Fruit fly (Drosophila melanogaster) whole organism, embryonic: ENCODE measurements around the gene CG17191.

ENCODE experiments used
- Aef1 ChIP-seq: fragments of 200-800 bp; sonication (Bioruptor generic); IDR thresholded peaks from 3 replicates; pipeline ENCODE4 v1.3.6; 2022; ENCODE audit warnings: missing biosample characterization, missing genetic modification characterization
- Antp ChIP-seq: fragments of 200-800 bp; sonication (Bioruptor generic); optimal IDR thresholded peaks from 3 replicates; lab custom pipeline; 2016; ENCODE audit warnings: missing biosample characterization, missing genetic modification characterization
- Bgb ChIP-seq: fragments of 200-800 bp; sonication (Bioruptor generic); IDR thresholded peaks from 2 replicates; pipeline ENCODE4 v1.3.6; 2022; ENCODE audit warnings: missing biosample characterization, missing genetic modification characterization; ENCODE audit not compliant: partially characterized antibody
- CG1024 ChIP-seq: fragments of 200-800 bp; sonication (Bioruptor generic); IDR thresholded peaks from 2 replicates; pipeline ENCODE4 v1.3.6; 2022; ENCODE audit warnings: missing biosample characterization, missing genetic modification characterization
- CG10366 ChIP-seq: fragments of 200-800 bp; sonication (Bioruptor generic); IDR thresholded peaks from 2 replicates; pipeline ENCODE4 v1.3.6; 2022; ENCODE audit warnings: missing biosample characterization, missing genetic modification characterization
- CG10462 ChIP-seq: fragments of 200-800 bp; sonication (Bioruptor generic); optimal IDR thresholded peaks from 2 replicates; lab custom pipeline; 2016; ENCODE audit warnings: missing biosample characterization, missing genetic modification characterization
- CG13775 ChIP-seq: fragments of 200-800 bp; sonication (Bioruptor generic); optimal IDR thresholded peaks from 3 replicates; lab custom pipeline; 2017; ENCODE audit warnings: missing biosample characterization, mild to moderate bottlenecking, missing genetic modification characterization
- CG14965 ChIP-seq: fragments of 200-800 bp; sonication (Bioruptor generic); optimal IDR thresholded peaks from 2 replicates; lab custom pipeline; 2016; ENCODE audit warnings: missing biosample characterization, missing genetic modification characterization, borderline replicate concordance
- CG17328 ChIP-seq: fragments of 200-800 bp; sonication (Bioruptor generic); IDR thresholded peaks from 2 replicates; pipeline ENCODE4 v1.3.6; 2022; ENCODE audit warnings: missing biosample characterization, missing genetic modification characterization
- CG18011 ChIP-seq: fragments of 200-800 bp; sonication (Bioruptor generic); optimal IDR thresholded peaks from 2 replicates; lab custom pipeline; 2017; ENCODE audit warnings: missing biosample characterization, missing genetic modification characterization, mild to moderate bottlenecking, moderate library complexity, missing genotype
- CG2202 ChIP-seq: fragments of 200-800 bp; sonication (Bioruptor generic); optimal IDR thresholded peaks from 2 replicates; lab custom pipeline; 2018; ENCODE audit warnings: missing biosample characterization, mild to moderate bottlenecking, missing genetic modification characterization
- CG31388 ChIP-seq: fragments of 200-800 bp; sonication (Bioruptor generic); optimal IDR thresholded peaks from 2 replicates; lab custom pipeline; 2016; ENCODE audit warnings: missing biosample characterization, missing genetic modification characterization
- CG34376 ChIP-seq: fragments of 200-800 bp; sonication (Bioruptor generic); optimal IDR thresholded peaks from 2 replicates; lab custom pipeline; 2018; ENCODE audit warnings: missing biosample characterization, mild to moderate bottlenecking, missing genetic modification characterization
- CG7839 ChIP-seq: fragments of 200-800 bp; sonication (Bioruptor generic); optimal IDR thresholded peaks from 3 replicates; lab custom pipeline; 2018; ENCODE audit warnings: missing biosample characterization, mild to moderate bottlenecking, missing genetic modification characterization, moderate library complexity
- CG8359 ChIP-seq: fragments of 200-800 bp; sonication (Bioruptor generic); optimal IDR thresholded peaks from 2 replicates; lab custom pipeline; 2017; ENCODE audit warnings: missing biosample characterization, mild to moderate bottlenecking, missing genetic modification characterization, borderline replicate concordance
- CG9215 ChIP-seq: fragments of 200-800 bp; sonication (Bioruptor generic); IDR thresholded peaks from 2 replicates; pipeline ENCODE4 v1.3.6; 2022; ENCODE audit warnings: missing biosample characterization, missing genetic modification characterization
- CTCF ChIP-seq: fragments of 200-800 bp; sonication (Bioruptor generic); optimal IDR thresholded peaks from 2 replicates; lab custom pipeline; 2017; ENCODE audit warnings: missing biosample characterization, mild to moderate bottlenecking, missing genetic modification characterization, moderate library complexity
- Dp ChIP-seq: fragments of 200-800 bp; sonication (Bioruptor generic); optimal IDR thresholded peaks from 2 replicates; lab custom pipeline; 2018; ENCODE audit warnings: missing biosample characterization, mild to moderate bottlenecking, missing genetic modification characterization, moderate library complexity
- ERR ChIP-seq: fragments of 200-800 bp; sonication (Bioruptor generic); optimal IDR thresholded peaks from 2 replicates; lab custom pipeline; 2016; ENCODE audit warnings: missing biosample characterization, missing genetic modification characterization
- Hsf ChIP-seq: fragments of 200-800 bp; sonication (Bioruptor generic); optimal IDR thresholded peaks from 3 replicates; lab custom pipeline; 2016; ENCODE audit warnings: missing biosample characterization, missing genetic modification characterization
- Meics ChIP-seq: fragments of 200-800 bp; sonication (Bioruptor generic); optimal IDR thresholded peaks from 2 replicates; lab custom pipeline; 2017; ENCODE audit warnings: missing biosample characterization, mild to moderate bottlenecking, missing genetic modification characterization
- Myb ChIP-seq: fragments of 200-800 bp; sonication (Bioruptor generic); optimal IDR thresholded peaks from 2 replicates; lab custom pipeline; 2016; ENCODE audit warnings: missing biosample characterization, missing genetic modification characterization
- Neu2 ChIP-seq: fragments of 200-800 bp; sonication (Bioruptor generic); optimal IDR thresholded peaks from 3 replicates; lab custom pipeline; 2016; ENCODE audit warnings: missing biosample characterization, missing genetic modification characterization, borderline replicate concordance
- Nf-YB ChIP-seq: fragments of 200-800 bp; sonication (Bioruptor generic); optimal IDR thresholded peaks from 3 replicates; lab custom pipeline; 2019; ENCODE audit warnings: missing biosample characterization, mild to moderate bottlenecking, missing genetic modification characterization, moderate library complexity
- Ravus ChIP-seq: fragments of 200-800 bp; sonication (Bioruptor generic); IDR thresholded peaks from 2 replicates; pipeline ENCODE4 v1.3.6; 2022; ENCODE audit warnings: missing biosample characterization, missing genetic modification characterization
- Side ChIP-seq: fragments of 200-800 bp; sonication (Bioruptor generic); optimal IDR thresholded peaks from 2 replicates; lab custom pipeline; 2016; ENCODE audit warnings: missing biosample characterization, missing genetic modification characterization
- Spps ChIP-seq: fragments of 200-800 bp; sonication (Bioruptor generic); optimal IDR thresholded peaks from 2 replicates; lab custom pipeline; 2018; ENCODE audit warnings: missing biosample characterization, mild to moderate bottlenecking, missing genetic modification characterization
- Usf ChIP-seq: fragments of 200-800 bp; sonication (Bioruptor generic); optimal IDR thresholded peaks from 2 replicates; lab custom pipeline; 2017; ENCODE audit warnings: missing genotype, missing biosample characterization, missing genetic modification characterization
- Vsx1 ChIP-seq: fragments of 200-800 bp; sonication (Bioruptor generic); optimal IDR thresholded peaks from 2 replicates; lab custom pipeline; 2017; ENCODE audit warnings: missing biosample characterization, mild to moderate bottlenecking, missing genetic modification characterization, missing genetic modification reagents
- Xrp1 ChIP-seq: fragments of 200-800 bp; sonication (Bioruptor generic); IDR thresholded peaks from 2 replicates; pipeline ENCODE4 v1.3.6; 2022; ENCODE audit warnings: missing biosample characterization, missing genetic modification characterization
- ab ChIP-seq: fragments of 200-800 bp; sonication (Bioruptor generic); optimal IDR thresholded peaks from 2 replicates; lab custom pipeline; 2016; ENCODE audit warnings: missing biosample characterization, missing genetic modification characterization
- bigmax ChIP-seq: fragments of 200-800 bp; sonication (Bioruptor generic); optimal IDR thresholded peaks from 2 replicates; lab custom pipeline; 2018; ENCODE audit warnings: missing biosample characterization, mild to moderate bottlenecking, missing genetic modification characterization
- btn ChIP-seq: fragments of 200-800 bp; sonication (Bioruptor generic); optimal IDR thresholded peaks from 2 replicates; lab custom pipeline; 2016; ENCODE audit warnings: missing biosample characterization, missing genetic modification characterization
- fd3F ChIP-seq: fragments of 200-800 bp; sonication (Bioruptor generic); optimal IDR thresholded peaks from 2 replicates; lab custom pipeline; 2018; ENCODE audit warnings: missing biosample characterization, mild to moderate bottlenecking, missing genetic modification characterization, moderate library complexity
- ind ChIP-seq: fragments of 200-800 bp; sonication (Bioruptor generic); optimal IDR thresholded peaks from 3 replicates; lab custom pipeline; 2016; ENCODE audit warnings: missing biosample characterization, missing genetic modification characterization
- mam ChIP-seq: fragments of 200-800 bp; sonication (Bioruptor generic); optimal IDR thresholded peaks from 3 replicates; lab custom pipeline; 2016; ENCODE audit warnings: missing biosample characterization, missing genetic modification characterization
- mirr ChIP-seq: fragments of 200-800 bp; sonication (Bioruptor generic); optimal IDR thresholded peaks from 3 replicates; lab custom pipeline; 2018; ENCODE audit warnings: missing biosample characterization, mild to moderate bottlenecking, missing genetic modification characterization
- oc ChIP-seq: fragments of 200-800 bp; sonication (Bioruptor generic); optimal IDR thresholded peaks from 2 replicates; lab custom pipeline; 2018; ENCODE audit warnings: missing biosample characterization, mild to moderate bottlenecking, missing genetic modification characterization, moderate library complexity
- pan ChIP-seq, 4 experiments: fragments of >200 bp in 3 of 4; fragments of 200-800 bp in 1 of 4; sonication (Bioruptor generic) in 1 of 4; optimal IDR thresholded peaks in 3 of 4; IDR thresholded peaks in 1 of 4; 2 replicates each; pipeline versions ENCODE4 v1.3.6 to Lab custom; 2017 to 2022; ENCODE audit warnings: missing biosample characterization in 2 of 4, missing genetic modification characterization in 2 of 4, mixed read lengths in 1 of 4
- sens-2 ChIP-seq: fragments of 200-800 bp; sonication (Bioruptor generic); IDR thresholded peaks from 2 replicates; pipeline ENCODE4 v1.3.6; 2022; ENCODE audit warnings: missing biosample characterization, missing genetic modification characterization
- sima ChIP-seq: fragments of 200-800 bp; sonication (Bioruptor generic); optimal IDR thresholded peaks from 2 replicates; lab custom pipeline; 2016; ENCODE audit warnings: missing biosample characterization, missing genetic modification characterization
- slou ChIP-seq: fragments of 200-800 bp; sonication (Bioruptor generic); optimal IDR thresholded peaks from 3 replicates; lab custom pipeline; 2016; ENCODE audit warnings: missing biosample characterization, missing genetic modification characterization
- slp2 ChIP-seq: fragments of 200-800 bp; sonication (Bioruptor generic); optimal IDR thresholded peaks from 2 replicates; lab custom pipeline; 2016; ENCODE audit warnings: missing biosample characterization, missing genetic modification characterization
- sna ChIP-seq: fragments of 200-800 bp; sonication (Bioruptor generic); IDR thresholded peaks from 2 replicates; pipeline ENCODE4 v1.3.6; 2022; ENCODE audit warnings: missing biosample characterization, missing genetic modification characterization; ENCODE audit not compliant: partially characterized antibody
- tgo ChIP-seq: fragments of 200-800 bp; sonication (Bioruptor generic); IDR thresholded peaks from 3 replicates; pipeline ENCODE4 v1.3.6; 2022; ENCODE audit warnings: missing biosample characterization, missing genetic modification characterization
- tx ChIP-seq: fragments of 200-800 bp; sonication (Bioruptor generic); optimal IDR thresholded peaks from 2 replicates; lab custom pipeline; 2016; ENCODE audit warnings: missing biosample characterization, missing genetic modification characterization
- unpg ChIP-seq: fragments of 200-800 bp; sonication (Bioruptor generic); optimal IDR thresholded peaks from 3 replicates; lab custom pipeline; 2018; ENCODE audit warnings: missing biosample characterization, mild to moderate bottlenecking, missing genetic modification characterization, moderate library complexity
- vfl ChIP-seq: fragments of 200-800 bp; sonication (Bioruptor generic); optimal IDR thresholded peaks from 2 replicates; lab custom pipeline; 2016; ENCODE audit warnings: missing biosample characterization, missing genetic modification characterization
- wek ChIP-seq: fragments of 200-800 bp; sonication (Bioruptor generic); optimal IDR thresholded peaks from 3 replicates; lab custom pipeline; 2018; ENCODE audit warnings: missing biosample characterization, mild to moderate bottlenecking, missing genetic modification characterization, moderate library complexity
- yki ChIP-seq: fragments of >200 bp; optimal IDR thresholded peaks from 3 replicates; lab custom pipeline; 2018
- zen2 ChIP-seq: fragments of 200-800 bp; sonication (Bioruptor generic); IDR thresholded peaks from 3 replicates; pipeline ENCODE4 v1.3.6; 2022; ENCODE audit warnings: missing biosample characterization, missing genetic modification characterization; ENCODE audit not compliant: partially characterized antibody
- zf30C ChIP-seq: fragments of 200-800 bp; sonication (Bioruptor generic); optimal IDR thresholded peaks from 3 replicates; lab custom pipeline; 2018; ENCODE audit warnings: missing biosample characterization, mild to moderate bottlenecking, missing genetic modification characterization

The CG17191 gene

dm6 chr3R:26980282-26980691, 39.3 kb downstream of the CG17191 start (continued):
- TF ChIP-seq CG7839 (tag; lab: Kevin White, UChicago): no peak
- no peak for TF ChIP-seq Neu2 (GFP tag; lab: Kevin White, UChicago)
- no peak for TF ChIP-seq tx
- TF ChIP-seq wek: no peak
- no peak for TF ChIP-seq fd3F (GFP tag; lab: Kevin White, UChicago)
- 0 out of 2 replicates have a peak, but pooled peaks have one; percentile 31 for TF ChIP-seq sna
- no peak for TF ChIP-seq Myb
- TF ChIP-seq CG14965: no peak
- TF ChIP-seq CG18011 (GFP tag; lab: Kevin White, UChicago): no peak
- TF ChIP-seq Vsx1 (GFP tag; lab: Kevin White, UChicago): peak; percentile 28
- TF ChIP-seq Meics (GFP tag; lab: Kevin White, UChicago): no peak
- TF ChIP-seq vfl (GFP tag; lab: Kevin White, UChicago): no peak
- TF ChIP-seq Spps (tag; lab: Kevin White, UChicago): no peak
- TF ChIP-seq CG10462 (GFP tag; lab: Kevin White, UChicago): no peak
- no peak for TF ChIP-seq Nf-YB (GFP tag; lab: Kevin White, UChicago)
- no peak for TF ChIP-seq btn (GFP tag; lab: Kevin White, UChicago)
- TF ChIP-seq CG17328 (GFP tag; lab: Robert Waterston, UW): no peak
- TF ChIP-seq Side (GFP tag; lab: Kevin White, UChicago): no peak
- TF ChIP-seq CTCF (GFP tag; lab: Kevin White, UChicago): no peak
- TF ChIP-seq yki: no peak
- no peak for TF ChIP-seq sima (GFP tag; lab: Kevin White, UChicago)
- TF ChIP-seq Bgb (GFP tag; lab: Robert Waterston, UW): peak; percentile 37; the same call in 1 of the 2 replicates
- TF ChIP-seq ind (GFP tag; lab: Kevin White, UChicago): no peak
- no peak for TF ChIP-seq CG9215 (GFP tag; lab: Robert Waterston, UW)
- TF ChIP-seq bigmax (GFP tag; lab: Kevin White, UChicago): no peak
- TF ChIP-seq CG13775 (GFP tag; lab: Kevin White, UChicago): no peak
- TF ChIP-seq ERR (GFP tag; lab: Kevin White, UChicago): peak; percentile 15
- TF ChIP-seq CG1024: no peak
- peak; percentile 37; the same call in 2 of the 3 replicates for TF ChIP-seq zen2 (GFP tag; lab: Robert Waterston, UW)
- no peak for TF ChIP-seq CG2202
- TF ChIP-seq mam (GFP tag; lab: Kevin White, UChicago): no peak
- TF ChIP-seq CG34376 (GFP tag; lab: Kevin White, UChicago): peak; percentile 66
- no peak; the same call in 1 of the 2 replicates for TF ChIP-seq sens-2
- TF ChIP-seq slou: no peak
- TF ChIP-seq zf30C (GFP tag; lab: Kevin White, UChicago): no peak
- TF ChIP-seq Usf: no peak
- TF ChIP-seq Xrp1 (GFP tag; lab: Robert Waterston, UW): no peak
- TF ChIP-seq CG8359 (GFP tag; lab: Kevin White, UChicago): no peak
- no peak for TF ChIP-seq Antp (GFP tag; lab: Kevin White, UChicago)
- TF ChIP-seq unpg (GFP tag; lab: Kevin White, UChicago): no peak
- TF ChIP-seq pan (optimal IDR thresholded peaks at IDR 0.05; lab: Kevin White, UChicago): no peak
- TF ChIP-seq pan (GFP tag; optimal IDR thresholded peaks at IDR 0.05 in 1 of 2, IDR thresholded peaks at IDR 0.05 in 1 of 2): peak in 1 of 2 experiments; percentile 42
- no peak for TF ChIP-seq tgo (GFP tag; lab: Robert Waterston, UW)
- no peak for TF ChIP-seq Ravus (GFP tag; lab: Robert Waterston, UW)
- TF ChIP-seq Aef1 (GFP tag; lab: Robert Waterston, UW): no peak
- TF ChIP-seq Dp (GFP tag; lab: Kevin White, UChicago): no peak
- no peak for TF ChIP-seq CG10366 (GFP tag; lab: Robert Waterston, UW)
- peak; percentile 84 for TF ChIP-seq oc (tag; lab: Kevin White, UChicago)
- TF ChIP-seq slp2 (GFP tag; lab: Kevin White, UChicago): no peak
- TF ChIP-seq mirr (GFP tag; lab: Kevin White, UChicago): peak; percentile 47
- peak; percentile 12 for TF ChIP-seq ab
- no peak for TF ChIP-seq Hsf (GFP tag; lab: Kevin White, UChicago)
- TF ChIP-seq CG31388 (GFP tag; lab: Kevin White, UChicago): no peak
